Worm (Caenorhabditis elegans) whole organism, L2 larva: Measurements from ENCODE around the gene acdh-13.

ENCODE experiments used
- C34F6.9 ChIP-seq: fragments of 150-350 bp; optimal IDR thresholded peaks from 2 replicates; lab custom pipeline; 2014; ENCODE audit warnings: missing biosample characterization, missing genetic modification characterization
- F13H6.1 ChIP-seq: sonication (generic microtip); optimal IDR thresholded peaks from 2 replicates; lab custom pipeline; 2016; ENCODE audit warnings: missing genetic modification characterization, missing compliant biosample characterization
- R02D3.7 ChIP-seq: fragments of 150-350 bp; optimal IDR thresholded peaks from 2 replicates; lab custom pipeline; 2014; ENCODE audit warnings: missing biosample characterization, missing genetic modification characterization
- Y55F3AM.14 ChIP-seq: fragments of 200-800 bp; sonication (Bioruptor generic); optimal IDR thresholded peaks from 2 replicates; lab custom pipeline; 2018; ENCODE audit warnings: mild to moderate bottlenecking, missing genetic modification characterization, missing compliant biosample characterization
- ZK546.5 ChIP-seq: sonication (generic microtip); optimal IDR thresholded peaks from 2 replicates; lab custom pipeline; 2017; ENCODE audit warnings: missing biosample characterization, missing genetic modification characterization
- alr-1 ChIP-seq: fragments of 150-350 bp; optimal IDR thresholded peaks from 2 replicates; lab custom pipeline; 2014; ENCODE audit warnings: missing biosample characterization, missing genetic modification characterization
- aly-2 ChIP-seq: fragments of 150-350 bp; optimal IDR thresholded peaks from 2 replicates; lab custom pipeline; 2014; ENCODE audit warnings: missing biosample characterization, missing genetic modification characterization
- ama-1 ChIP-seq: fragments of 150-350 bp; optimal IDR thresholded peaks from 2 replicates; lab custom pipeline; 2018; ENCODE audit warnings: inconsistent platforms
- blmp-1 ChIP-seq: sonication (generic microtip); optimal IDR thresholded peaks from 2 replicates; lab custom pipeline; 2017; ENCODE audit warnings: missing genetic modification characterization, mild to moderate bottlenecking, missing compliant biosample characterization, antibody characterized with exemption, moderate library complexity; ENCODE audit not compliant: insufficient read depth
- ceh-16 ChIP-seq: fragments of 150-350 bp; optimal IDR thresholded peaks from 2 replicates; lab custom pipeline; 2014; ENCODE audit warnings: missing biosample characterization, missing genetic modification characterization
- ceh-82 ChIP-seq: fragments of 150-350 bp; optimal IDR thresholded peaks from 2 replicates; lab custom pipeline; 2014; ENCODE audit warnings: missing biosample characterization, missing genetic modification characterization
- crh-2 ChIP-seq: sonication (generic microtip); optimal IDR thresholded peaks from 2 replicates; lab custom pipeline; 2017; ENCODE audit warnings: missing biosample characterization, missing genetic modification characterization
- dmd-4 ChIP-seq: sonication (generic microtip); optimal IDR thresholded peaks from 2 replicates; lab custom pipeline; 2017; ENCODE audit warnings: missing biosample characterization, missing genetic modification characterization
- egl-27 ChIP-seq: sonication (generic microtip); optimal IDR thresholded peaks from 3 replicates; lab custom pipeline; 2017; ENCODE audit warnings: missing biosample characterization, missing genetic modification reagents, missing genetic modification characterization
- elt-1 ChIP-seq: fragments of 150-350 bp; optimal IDR thresholded peaks from 2 replicates; lab custom pipeline; 2014; ENCODE audit warnings: missing biosample characterization, missing genetic modification characterization
- elt-3 ChIP-seq: sonication (generic microtip); optimal IDR thresholded peaks from 2 replicates; lab custom pipeline; 2017; ENCODE audit warnings: missing biosample characterization, missing genetic modification characterization
- fos-1 ChIP-seq: fragments of 150-350 bp; optimal IDR thresholded peaks from 2 replicates; lab custom pipeline; 2014; ENCODE audit warnings: missing biosample characterization, missing genetic modification characterization
- gmeb-1 ChIP-seq: fragments of 150-350 bp; optimal IDR thresholded peaks from 2 replicates; lab custom pipeline; 2014; ENCODE audit warnings: missing biosample characterization, missing genetic modification characterization
- lin-11 ChIP-seq: fragments of 150-350 bp; sonication (generic microtip); optimal IDR thresholded peaks from 2 replicates; lab custom pipeline; 2014; ENCODE audit warnings: missing biosample characterization, missing genetic modification characterization, inconsistent platforms, mixed read lengths
- lin-13 ChIP-seq: fragments of 150-350 bp; optimal IDR thresholded peaks from 2 replicates; lab custom pipeline; 2014; ENCODE audit warnings: missing biosample characterization, missing genetic modification reagents, missing genetic modification characterization
- lin-39 ChIP-seq: fragments of 150-350 bp; optimal IDR thresholded peaks from 2 replicates; lab custom pipeline; 2014; ENCODE audit warnings: missing biosample characterization, missing genetic modification reagents, missing genetic modification characterization
- lsy-2 ChIP-seq, 2 experiments: fragments of 150-350 bp in 1 of 2; sonication (generic microtip) in 1 of 2; optimal IDR thresholded peaks; 2 replicates each; lab custom pipeline; 2014 to 2017; ENCODE audit warnings: missing biosample characterization in 2 of 2, missing genetic modification characterization in 2 of 2
- mab-5 ChIP-seq: fragments of 150-350 bp; optimal IDR thresholded peaks from 2 replicates; lab custom pipeline; 2014; ENCODE audit warnings: missing biosample characterization, missing genetic modification characterization
- mbf-1 ChIP-seq: sonication (generic microtip); optimal IDR thresholded peaks from 2 replicates; lab custom pipeline; 2017; ENCODE audit warnings: missing biosample characterization, missing genetic modification characterization
- mdl-1 ChIP-seq, 2 experiments: fragments of 150-350 bp in 1 of 2; sonication (generic microtip) in 1 of 2; optimal IDR thresholded peaks; 2 replicates each; lab custom pipeline; 2017; ENCODE audit warnings: missing biosample characterization in 2 of 2, missing genetic modification characterization in 2 of 2
- nhr-10 ChIP-seq: sonication (generic microtip); optimal IDR thresholded peaks from 2 replicates; lab custom pipeline; 2017; ENCODE audit warnings: missing biosample characterization, missing genetic modification characterization
- nhr-11 ChIP-seq: fragments of 150-350 bp; optimal IDR thresholded peaks from 2 replicates; lab custom pipeline; 2014; ENCODE audit warnings: missing biosample characterization, missing genetic modification characterization
- nhr-12 ChIP-seq: fragments of 150-350 bp; optimal IDR thresholded peaks from 2 replicates; lab custom pipeline; 2014; ENCODE audit warnings: missing biosample characterization, missing genetic modification characterization
- nhr-129 ChIP-seq: fragments of 150-350 bp; optimal IDR thresholded peaks from 2 replicates; lab custom pipeline; 2014; ENCODE audit warnings: missing biosample characterization, missing genetic modification characterization
- nhr-21 ChIP-seq: fragments of 150-350 bp; optimal IDR thresholded peaks from 2 replicates; lab custom pipeline; 2014; ENCODE audit warnings: missing biosample characterization, missing genetic modification characterization
- nhr-23 ChIP-seq: fragments of 150-350 bp; optimal IDR thresholded peaks from 2 replicates; lab custom pipeline; 2014; ENCODE audit warnings: missing biosample characterization, missing genetic modification reagents, missing genetic modification characterization
- nhr-237 ChIP-seq: fragments of 150-350 bp; optimal IDR thresholded peaks from 2 replicates; lab custom pipeline; 2014; ENCODE audit warnings: missing biosample characterization, missing genetic modification characterization
- nhr-25 ChIP-seq: fragments of 150-350 bp; sonication (generic microtip); optimal IDR thresholded peaks from 3 replicates; lab custom pipeline; 2014; ENCODE audit warnings: missing biosample characterization, missing genetic modification characterization
- nhr-6 ChIP-seq: fragments of 150-350 bp; optimal IDR thresholded peaks from 2 replicates; lab custom pipeline; 2014; ENCODE audit warnings: missing biosample characterization, missing genetic modification characterization
- nhr-77 ChIP-seq: fragments of 150-350 bp; optimal IDR thresholded peaks from 2 replicates; lab custom pipeline; 2014; ENCODE audit warnings: missing biosample characterization, missing genetic modification characterization
- peb-1 ChIP-seq: fragments of 150-350 bp; optimal IDR thresholded peaks from 2 replicates; lab custom pipeline; 2014; ENCODE audit warnings: missing biosample characterization, missing genetic modification characterization
- sem-4 ChIP-seq: fragments of 150-350 bp; optimal IDR thresholded peaks from 2 replicates; lab custom pipeline; 2014; ENCODE audit warnings: missing biosample characterization, missing genetic modification reagents, missing genetic modification characterization
- skn-1 ChIP-seq: sonication (generic microtip); optimal IDR thresholded peaks from 2 replicates; lab custom pipeline; 2017; ENCODE audit warnings: missing biosample characterization, missing genetic modification characterization
- sma-3 ChIP-seq: sonication (generic microtip); optimal IDR thresholded peaks from 2 replicates; lab custom pipeline; 2016; ENCODE audit warnings: missing genetic modification reagents, missing genetic modification characterization, missing compliant biosample characterization
- sma-9 ChIP-seq, 2 experiments: fragments of 150-350 bp in 1 of 2; sonication (generic microtip) in 1 of 2; optimal IDR thresholded peaks; 2 replicates each; lab custom pipeline; 2014 to 2016; ENCODE audit warnings: missing genetic modification characterization in 2 of 2, mild to moderate bottlenecking in 1 of 2, missing biosample characterization in 1 of 2, missing compliant biosample characterization in 1 of 2, missing genetic modification reagents in 1 of 2, moderate library complexity in 1 of 2
- snpc-4 ChIP-seq: fragments of 150-350 bp; optimal IDR thresholded peaks from 2 replicates; lab custom pipeline; 2014; ENCODE audit warnings: missing biosample characterization, missing genetic modification characterization
- unc-39 ChIP-seq: fragments of 150-350 bp; optimal IDR thresholded peaks from 2 replicates; lab custom pipeline; 2014; ENCODE audit warnings: missing biosample characterization, missing genetic modification characterization
- unc-55 ChIP-seq: fragments of 150-350 bp; sonication (generic microtip); optimal IDR thresholded peaks from 3 replicates; lab custom pipeline; 2014; ENCODE audit warnings: missing biosample characterization, missing genetic modification reagents, missing genetic modification characterization
- unc-62 ChIP-seq: fragments of 150-350 bp; optimal IDR thresholded peaks from 2 replicates; lab custom pipeline; 2014; ENCODE audit warnings: missing biosample characterization, missing genetic modification reagents, missing genetic modification characterization
- zag-1 ChIP-seq: fragments of 150-350 bp; optimal IDR thresholded peaks from 2 replicates; lab custom pipeline; 2014; ENCODE audit warnings: missing biosample characterization, missing genetic modification characterization
- ztf-1 ChIP-seq: fragments of 200-800 bp; sonication (Bioruptor generic); conservative IDR thresholded peaks from 2 replicates; pipeline ENCODE4 v1.3.6; 2022; ENCODE audit warnings: missing genetic modification characterization, missing compliant biosample characterization
- ztf-11 ChIP-seq: sonication (generic microtip); optimal IDR thresholded peaks from 2 replicates; lab custom pipeline; 2017; ENCODE audit warnings: missing biosample characterization, missing genetic modification characterization
- ztf-4 ChIP-seq: fragments of 150-350 bp; optimal IDR thresholded peaks from 2 replicates; lab custom pipeline; 2014; ENCODE audit warnings: missing biosample characterization, missing genetic modification characterization

Gene acdh-13

DNA sequence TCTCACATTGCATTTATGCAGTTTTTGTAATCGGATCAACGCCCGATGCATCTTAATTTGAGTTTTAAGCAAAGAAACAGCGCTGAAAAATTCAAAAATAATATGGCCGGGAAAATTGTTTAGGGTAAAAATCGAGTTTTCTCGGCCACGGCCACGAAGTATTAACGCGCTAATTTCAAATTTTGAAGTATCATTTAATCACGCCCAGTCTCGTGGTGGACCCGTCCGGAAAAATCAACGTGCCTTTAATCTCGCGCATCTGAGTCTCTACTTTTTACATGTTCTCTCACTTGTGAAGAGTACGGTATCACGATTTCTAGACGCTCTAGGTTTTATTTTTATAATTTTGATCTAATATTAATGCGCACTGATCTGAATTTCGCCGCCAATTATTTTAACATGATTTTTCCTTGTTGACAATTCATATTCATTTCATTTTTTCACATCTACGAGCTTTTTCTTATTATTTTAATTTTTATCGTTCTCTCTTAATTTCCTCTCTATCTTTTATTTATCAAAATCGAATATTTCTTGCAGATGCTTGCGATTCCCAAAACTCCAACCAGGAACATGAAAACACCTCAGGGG is at the start of gene acdh-13, which contains the start of gene mesp-1:
acdh-13 (minus strand) TSS at position 51 of the 588 bp plus-strand sequence.
mesp-1 (plus strand) TSS at position 538 of the 588 bp plus-strand sequence.
- TF ChIP-seq skn-1 (no peak), unc-62 (no peak), ztf-1 (GFP tag; lab: Robert Waterston, UW) (no peak), ztf-11 (tag; lab: Kevin White, UChicago) (no peak), ama-1 (lab: Kevin White, UChicago) (no peak), dmd-4 (no peak), ZK546.5 (tag; lab: Kevin White, UChicago) (no peak), ceh-16 (tag; lab: Kevin White, UChicago) (no peak), lin-13 (GFP tag; lab: Kevin White, UChicago) (no peak), sem-4 (tag; lab: Kevin White, UChicago) (no peak), nhr-237 (tag; lab: Kevin White, UChicago) (no peak), unc-39 (tag; lab: Kevin White, UChicago) (no peak), fos-1 (no peak), nhr-129 (tag; lab: Kevin White, UChicago) (peak; percentile 11), F13H6.1 (tag; lab: Kevin White, UChicago) (no peak), nhr-25 (tag; lab: Kevin White, UChicago) (no peak), egl-27 (tag; lab: Kevin White, UChicago) (no peak), mdl-1 (tag; optimal IDR thresholded peaks at IDR 0.05; lab: Kevin White, UChicago) (no peak), elt-1 (tag; lab: Kevin White, UChicago) (no peak), nhr-23 (tag; lab: Kevin White, UChicago) (no peak), ceh-82 (tag; lab: Kevin White, UChicago) (no peak), aly-2 (tag; lab: Kevin White, UChicago) (no peak), nhr-77 (tag; lab: Kevin White, UChicago) (no peak), ztf-4 (tag; lab: Kevin White, UChicago) (no peak), blmp-1 (no peak), snpc-4 (no peak), crh-2 (tag; lab: Kevin White, UChicago) (no peak), sma-9 (GFP tag; optimal IDR thresholded peaks at IDR 0.05; lab: Kevin White, UChicago) (peak; percentile 29), sma-9 (tag; optimal IDR thresholded peaks at IDR 0.05; lab: Kevin White, UChicago) (no peak), nhr-10 (no peak), zag-1 (tag; lab: Kevin White, UChicago) (no peak), lin-39 (no peak), Y55F3AM.14 (GFP tag; lab: Kevin White, UChicago) (no peak), gmeb-1 (peak; percentile 87), mab-5 (tag; lab: Kevin White, UChicago) (no peak), elt-3 (tag; lab: Kevin White, UChicago) (no peak), alr-1 (tag; lab: Kevin White, UChicago) (no peak), nhr-12 (tag; lab: Kevin White, UChicago) (no peak), peb-1 (tag; lab: Kevin White, UChicago) (no peak), nhr-6 (tag; lab: Kevin White, UChicago) (no peak), unc-55 (GFP tag; lab: Kevin White, UChicago) (peak; percentile 59), mbf-1 (tag; lab: Kevin White, UChicago) (no peak), nhr-11 (tag; lab: Kevin White, UChicago) (no peak), sma-3 (GFP tag; lab: Kevin White, UChicago) (peak; percentile 14), C34F6.9 (peak; percentile 56), lsy-2 (tag; optimal IDR thresholded peaks at IDR 0.05; lab: Kevin White, UChicago) (peak in 1 of 2 experiments; percentile 68), nhr-21 (tag; lab: Kevin White, UChicago) (peak; percentile 6), R02D3.7 (tag; lab: Kevin White, UChicago) (no peak), lin-11 (tag; lab: Kevin White, UChicago) (no peak)
